Fruit fly (Drosophila melanogaster) whole organism, embryonic: ENCODE data around the gene Usp8.

Experiments used
- Awh ChIP-seq: fragments of 200-800 bp; sonication (Bioruptor generic); IDR thresholded peaks from 2 replicates; pipeline ENCODE4, ENCODE4 v1.3.6; 2022; ENCODE audit warnings: missing biosample characterization, missing genetic modification characterization
- CG10431 ChIP-seq: fragments of 200-800 bp; sonication (Bioruptor generic); optimal IDR thresholded peaks from 3 replicates; lab custom pipeline; 2018; ENCODE audit warnings: missing biosample characterization, mild to moderate bottlenecking, missing genetic modification characterization
- CG11398 ChIP-seq: fragments of 200-800 bp; sonication (Bioruptor generic); optimal IDR thresholded peaks from 2 replicates; lab custom pipeline; 2016; ENCODE audit warnings: missing biosample characterization, missing genetic modification characterization
- CG12391 ChIP-seq: fragments of 200-800 bp; sonication (Bioruptor generic); optimal IDR thresholded peaks from 3 replicates; lab custom pipeline; 2018; ENCODE audit warnings: missing biosample characterization, mild to moderate bottlenecking, missing genetic modification characterization, moderate library complexity
- CG14710 ChIP-seq: fragments of 200-800 bp; sonication (Bioruptor generic); optimal IDR thresholded peaks from 3 replicates; lab custom pipeline; 2019; ENCODE audit warnings: missing biosample characterization, mild to moderate bottlenecking, missing genetic modification characterization, moderate library complexity
- CG15011 ChIP-seq: fragments of 200-800 bp; sonication (Bioruptor generic); optimal IDR thresholded peaks from 3 replicates; lab custom pipeline; 2018; ENCODE audit warnings: missing biosample characterization, mild to moderate bottlenecking, missing genetic modification characterization
- CG16813 ChIP-seq: fragments of 200-800 bp; sonication (Bioruptor generic); IDR thresholded peaks from 3 replicates; pipeline ENCODE4 v1.3.6; 2022; ENCODE audit warnings: missing biosample characterization, missing genetic modification characterization; ENCODE audit not compliant: partially characterized antibody
- CG30431 ChIP-seq: fragments of 200-800 bp; sonication (Bioruptor generic); optimal IDR thresholded peaks from 2 replicates; lab custom pipeline; 2017; ENCODE audit warnings: missing biosample characterization, missing genetic modification characterization
- CG3065 ChIP-seq: fragments of 200-800 bp; sonication (Bioruptor generic); optimal IDR thresholded peaks from 2 replicates; lab custom pipeline; 2016; ENCODE audit warnings: missing biosample characterization, missing genetic modification characterization
- CG3163 ChIP-seq: fragments of 200-800 bp; sonication (Bioruptor generic); optimal IDR thresholded peaks from 3 replicates; lab custom pipeline; 2016; ENCODE audit warnings: missing biosample characterization, missing genetic modification characterization
- CG33213 ChIP-seq: fragments of 200-800 bp; sonication (Bioruptor generic); optimal IDR thresholded peaks from 3 replicates; lab custom pipeline; 2016; ENCODE audit warnings: missing biosample characterization, missing genetic modification characterization
- CG4820 ChIP-seq: fragments of 200-800 bp; sonication (Bioruptor generic); optimal IDR thresholded peaks from 3 replicates; lab custom pipeline; 2016; ENCODE audit warnings: missing biosample characterization, missing genetic modification characterization
- CG6765 ChIP-seq: fragments of 200-800 bp; sonication (Bioruptor generic); optimal IDR thresholded peaks from 3 replicates; lab custom pipeline; 2017; ENCODE audit warnings: missing biosample characterization, mild to moderate bottlenecking, missing genetic modification characterization
- CG8478 ChIP-seq: fragments of >200 bp; optimal IDR thresholded peaks from 2 replicates; lab custom pipeline; 2018
- CG9437 ChIP-seq: fragments of 200-800 bp; sonication (Bioruptor generic); optimal IDR thresholded peaks from 2 replicates; lab custom pipeline; 2018; ENCODE audit warnings: missing biosample characterization, mild to moderate bottlenecking, missing genetic modification characterization
- CG9876 ChIP-seq: fragments of 200-800 bp; sonication (Bioruptor generic); optimal IDR thresholded peaks from 2 replicates; lab custom pipeline; 2016; ENCODE audit warnings: missing biosample characterization, missing genetic modification characterization
- Camta ChIP-seq: fragments of 200-800 bp; sonication (Bioruptor generic); optimal IDR thresholded peaks from 2 replicates; lab custom pipeline; 2016; ENCODE audit warnings: missing biosample characterization, missing genetic modification characterization
- Chrac-16 ChIP-seq: fragments of 200-800 bp; sonication (Bioruptor generic); optimal IDR thresholded peaks from 3 replicates; lab custom pipeline; 2016; ENCODE audit warnings: missing biosample characterization, missing genetic modification characterization
- Dad ChIP-seq: fragments of 200-800 bp; sonication (Bioruptor generic); optimal IDR thresholded peaks from 3 replicates; lab custom pipeline; 2016; ENCODE audit warnings: missing biosample characterization, missing genetic modification characterization
- Dp ChIP-seq: fragments of 200-800 bp; sonication (Bioruptor generic); optimal IDR thresholded peaks from 2 replicates; lab custom pipeline; 2018; ENCODE audit warnings: missing biosample characterization, mild to moderate bottlenecking, missing genetic modification characterization, moderate library complexity
- E2f1 ChIP-seq: fragments of 200-800 bp; sonication (Bioruptor generic); IDR thresholded peaks from 2 replicates; pipeline ENCODE4 v1.3.6; 2022; ENCODE audit warnings: missing biosample characterization, missing genetic modification characterization
- Fer3 ChIP-seq: fragments of 200-800 bp; sonication (Bioruptor generic); optimal IDR thresholded peaks from 2 replicates; lab custom pipeline; 2018; ENCODE audit warnings: missing biosample characterization, mild to moderate bottlenecking, missing genetic modification characterization, moderate library complexity
- GATAe ChIP-seq: fragments of 200-800 bp; sonication (Bioruptor generic); conservative IDR thresholded peaks from 2 replicates; pipeline ENCODE4 v1.3.6; 2022; ENCODE audit warnings: missing biosample characterization, missing genetic modification characterization
- H15 ChIP-seq: fragments of 200-800 bp; sonication (Bioruptor generic); IDR thresholded peaks from 3 replicates; pipeline ENCODE4 v1.3.6; 2022; ENCODE audit warnings: missing biosample characterization, missing genetic modification characterization
- Hmr ChIP-seq: fragments of 200-800 bp; sonication (Bioruptor generic); optimal IDR thresholded peaks from 3 replicates; lab custom pipeline; 2017; ENCODE audit warnings: mild to moderate bottlenecking, missing biosample characterization, missing genetic modification reagents, missing genetic modification characterization
- MBD-R2 ChIP-seq: fragments of 200-800 bp; sonication (Bioruptor generic); IDR thresholded peaks from 2 replicates; pipeline ENCODE4 v1.3.6; 2022; ENCODE audit warnings: missing biosample characterization, missing genetic modification characterization
- Scr ChIP-seq: fragments of 200-800 bp; sonication (Bioruptor generic); IDR thresholded peaks from 2 replicates; pipeline ENCODE4 v1.3.6; 2022; ENCODE audit warnings: missing biosample characterization, missing genetic modification characterization; ENCODE audit not compliant: partially characterized antibody
- Sry-δ ChIP-seq: fragments of 200-800 bp; sonication (Bioruptor generic); optimal IDR thresholded peaks from 2 replicates; lab custom pipeline; 2016; ENCODE audit warnings: missing biosample characterization, missing genetic modification characterization
- Taf1 ChIP-seq: fragments of 200-800 bp; sonication (Bioruptor generic); IDR thresholded peaks from 2 replicates; pipeline ENCODE4 v1.3.6; 2022; ENCODE audit warnings: missing biosample characterization, missing genetic modification characterization
- aop ChIP-seq: fragments of 200-800 bp; sonication (Bioruptor generic); IDR thresholded peaks from 2 replicates; pipeline ENCODE4 v1.3.6; 2022; ENCODE audit warnings: missing biosample characterization, missing genetic modification characterization
- ato ChIP-seq: fragments of 200-800 bp; sonication (Bioruptor generic); IDR thresholded peaks from 2 replicates; pipeline ENCODE4 v1.3.6; 2022; ENCODE audit warnings: missing biosample characterization, missing genetic modification characterization; ENCODE audit not compliant: partially characterized antibody
- bab2 ChIP-seq: fragments of 200-800 bp; sonication (Bioruptor generic); optimal IDR thresholded peaks from 2 replicates; lab custom pipeline; 2016; ENCODE audit warnings: missing biosample characterization, missing genetic modification characterization
- bbx ChIP-seq: fragments of 200-800 bp; sonication (Bioruptor generic); IDR thresholded peaks from 2 replicates; pipeline ENCODE4 v1.3.6; 2022; ENCODE audit warnings: missing biosample characterization, missing genetic modification characterization; ENCODE audit not compliant: partially characterized antibody
- ftz-f1 ChIP-seq: fragments of 200-800 bp; sonication (Bioruptor generic); optimal IDR thresholded peaks from 2 replicates; lab custom pipeline; 2016; ENCODE audit warnings: missing biosample characterization, missing genetic modification characterization
- gcm2 ChIP-seq: fragments of 200-800 bp; sonication (Bioruptor generic); optimal IDR thresholded peaks from 2 replicates; lab custom pipeline; 2016; ENCODE audit warnings: missing biosample characterization, missing genetic modification characterization
- hkb ChIP-seq, 2 experiments: fragments of 200-800 bp in 1 of 2; fragments of >200 bp in 1 of 2; sonication (Bioruptor generic) in 1 of 2; IDR thresholded peaks in 1 of 2; optimal IDR thresholded peaks in 1 of 2; 2 replicates each; pipeline versions ENCODE4 v1.3.6 to Lab custom; 2017 to 2022; ENCODE audit warnings: missing biosample characterization in 1 of 2, missing genetic modification characterization in 1 of 2
- kay ChIP-seq: fragments of 200-800 bp; sonication (Bioruptor generic); optimal IDR thresholded peaks from 2 replicates; lab custom pipeline; 2016; ENCODE audit warnings: missing biosample characterization, missing genetic modification characterization
- lbe ChIP-seq: fragments of 200-800 bp; sonication (Bioruptor generic); optimal IDR thresholded peaks from 2 replicates; lab custom pipeline; 2016; ENCODE audit warnings: missing biosample characterization, mild to moderate bottlenecking, missing genetic modification characterization
- mld ChIP-seq: fragments of 200-800 bp; sonication (Bioruptor generic); IDR thresholded peaks from 3 replicates; pipeline ENCODE4 v1.3.6; 2022; ENCODE audit warnings: missing biosample characterization, missing genetic modification characterization; ENCODE audit not compliant: partially characterized antibody
- pan ChIP-seq, 4 experiments: fragments of >200 bp in 3 of 4; fragments of 200-800 bp in 1 of 4; sonication (Bioruptor generic) in 1 of 4; optimal IDR thresholded peaks in 3 of 4; IDR thresholded peaks in 1 of 4; 2 replicates each; pipeline versions ENCODE4 v1.3.6 to Lab custom; 2017 to 2022; ENCODE audit warnings: missing biosample characterization in 2 of 4, missing genetic modification characterization in 2 of 4, mixed read lengths in 1 of 4
- peb ChIP-seq: fragments of 200-800 bp; sonication (Bioruptor generic); IDR thresholded peaks from 2 replicates; pipeline ENCODE4 v1.3.6; 2022; ENCODE audit warnings: missing biosample characterization, missing genetic modification characterization
- pita ChIP-seq: fragments of 200-800 bp; sonication (Bioruptor generic); optimal IDR thresholded peaks from 2 replicates; lab custom pipeline; 2017; ENCODE audit warnings: missing biosample characterization, mild to moderate bottlenecking, missing genetic modification characterization
- run ChIP-seq: fragments of 200-800 bp; sonication (Bioruptor generic); optimal IDR thresholded peaks from 3 replicates; lab custom pipeline; 2018; ENCODE audit warnings: missing biosample characterization, mild to moderate bottlenecking, missing genetic modification characterization
- seq ChIP-seq: fragments of 200-800 bp; sonication (Bioruptor generic); IDR thresholded peaks from 2 replicates; pipeline ENCODE4 v1.3.6; 2022; ENCODE audit warnings: missing biosample characterization, missing genetic modification characterization
- sr ChIP-seq: fragments of 200-800 bp; sonication (Bioruptor generic); IDR thresholded peaks from 3 replicates; pipeline ENCODE4 v1.3.6; 2022; ENCODE audit warnings: missing biosample characterization, missing genetic modification characterization
- sug ChIP-seq: fragments of 200-800 bp; optimal IDR thresholded peaks from 2 replicates; lab custom pipeline; 2019; ENCODE audit warnings: missing biosample characterization, mild to moderate bottlenecking, missing genetic modification characterization, moderate library complexity
- z ChIP-seq: fragments of 200-800 bp; sonication (Bioruptor generic); IDR thresholded peaks from 3 replicates; pipeline ENCODE4 v1.3.6; 2022; ENCODE audit warnings: missing biosample characterization, missing genetic modification characterization
- zf30C ChIP-seq: fragments of 200-800 bp; sonication (Bioruptor generic); optimal IDR thresholded peaks from 3 replicates; lab custom pipeline; 2018; ENCODE audit warnings: missing biosample characterization, mild to moderate bottlenecking, missing genetic modification characterization

Gene Usp8

DNA sequence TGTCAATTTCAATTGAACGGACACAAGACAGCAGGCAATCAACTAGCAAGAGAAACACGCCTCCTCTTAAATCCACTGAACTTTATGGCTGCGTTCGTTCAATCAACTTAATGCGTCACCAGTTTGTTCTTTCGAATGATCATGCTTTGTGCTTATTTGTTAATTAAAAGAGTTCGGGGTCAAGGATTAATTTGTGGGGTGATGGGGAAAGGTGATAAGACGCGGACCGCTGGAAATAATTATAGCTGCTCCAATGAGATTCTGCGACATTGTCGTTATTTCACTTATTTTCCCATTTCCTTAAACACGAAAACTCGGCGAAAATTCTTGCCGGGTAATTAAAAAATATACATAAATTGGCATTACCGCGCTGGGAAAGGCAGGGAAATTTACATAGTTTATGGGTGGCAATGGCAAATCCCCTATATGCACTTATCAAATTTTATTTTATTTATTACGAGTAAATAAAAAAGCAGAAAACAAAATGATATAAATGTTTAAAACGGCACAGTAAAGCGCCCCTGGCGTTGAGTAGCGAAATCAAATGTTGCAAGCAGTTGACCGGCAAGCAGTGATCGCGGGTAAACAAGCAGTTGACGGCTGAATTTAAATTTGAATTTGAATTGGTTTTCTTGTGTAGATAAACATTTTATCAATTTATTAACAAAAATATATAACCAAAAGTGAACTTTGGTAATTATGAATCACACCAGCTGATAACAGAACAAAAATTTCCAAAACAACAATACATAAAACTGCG is 50.5 kb downstream of the Usp8 start (continued):
- TF ChIP-seq mld (GFP tag; lab: Robert Waterston, UW), result no peak
- 0 out of 3 replicates have a peak, but pooled peaks have one; percentile 17 for TF ChIP-seq CG16813 (GFP tag; lab: Robert Waterston, UW)
- peak; percentile 74 for TF ChIP-seq CG6765
- TF ChIP-seq seq (GFP tag; lab: Robert Waterston, UW), result peak; percentile 50; the same call in 1 of the 2 replicates
- no peak for TF ChIP-seq aop (GFP tag; lab: Robert Waterston, UW)
- no peak for TF ChIP-seq CG8478 (lab: Kevin White, UChicago)
- 0 out of 2 replicates have a peak, but pooled peaks have one; percentile 34 for TF ChIP-seq ato
- TF ChIP-seq GATAe (GFP tag; lab: Robert Waterston, UW), result 0 out of 2 replicates have a peak, but pooled peaks have one; percentile 11
- TF ChIP-seq Sry-δ (GFP tag; lab: Kevin White, UChicago), result peak; percentile 27
- TF ChIP-seq pan (optimal IDR thresholded peaks at IDR 0.05; lab: Kevin White, UChicago), result no peak
- peak in 1 of 2 experiments; percentile 81 for TF ChIP-seq pan (GFP tag; optimal IDR thresholded peaks at IDR 0.05 in 1 of 2, IDR thresholded peaks at IDR 0.05 in 1 of 2)
- TF ChIP-seq hkb (optimal IDR thresholded peaks at IDR 0.05; lab: Kevin White, UChicago), result no peak
- TF ChIP-seq hkb (GFP tag; IDR thresholded peaks at IDR 0.05; lab: Robert Waterston, UW), result peak; percentile 31; the same call in 1 of the 2 replicates
- TF ChIP-seq H15 (GFP tag; lab: Robert Waterston, UW), result peak; percentile 73
- TF ChIP-seq Dp (GFP tag; lab: Kevin White, UChicago), result peak; percentile 96
- TF ChIP-seq zf30C (GFP tag; lab: Kevin White, UChicago), result peak; percentile 30
- TF ChIP-seq Camta (GFP tag; lab: Kevin White, UChicago), result peak; percentile 74
- TF ChIP-seq CG9876 (GFP tag; lab: Kevin White, UChicago), result peak; percentile 64
- TF ChIP-seq z (GFP tag; lab: Robert Waterston, UW), result no peak
- TF ChIP-seq Dad, result peak; percentile 78
- TF ChIP-seq CG4820 (GFP tag; lab: Kevin White, UChicago), result peak; percentile 71
- TF ChIP-seq ftz-f1 (GFP tag; lab: Kevin White, UChicago), result peak; percentile 33
- peak; percentile 36; the same call in 1 of the 2 replicates for TF ChIP-seq Scr
- peak; percentile 69 for TF ChIP-seq bab2 (GFP tag; lab: Kevin White, UChicago)
- TF ChIP-seq CG9437 (GFP tag; lab: Kevin White, UChicago), result peak; percentile 64
- peak; percentile 65 for TF ChIP-seq Chrac-16 (GFP tag; lab: Kevin White, UChicago)
- TF ChIP-seq lbe, result no peak
- peak; percentile 4 for TF ChIP-seq pita (GFP tag; lab: Kevin White, UChicago)
- peak; percentile 86 for TF ChIP-seq CG33213 (GFP tag; lab: Kevin White, UChicago)
- peak; percentile 80 for TF ChIP-seq CG3065 (GFP tag; lab: Kevin White, UChicago)
- peak; percentile 64 for TF ChIP-seq CG3163 (GFP tag; lab: Kevin White, UChicago)
- TF ChIP-seq sug (tag; lab: Kevin White, UChicago), result peak; percentile 68
- peak; percentile 55 for TF ChIP-seq Fer3 (tag; lab: Kevin White, UChicago)
- peak; percentile 68 for TF ChIP-seq CG12391 (tag; lab: Kevin White, UChicago)
- peak; percentile 61 for TF ChIP-seq gcm2 (GFP tag; lab: Kevin White, UChicago)
- TF ChIP-seq Awh (GFP tag; lab: Robert Waterston, UW), result 0 out of 2 replicates have a peak, but pooled peaks have one; percentile 39
- TF ChIP-seq CG11398 (GFP tag; lab: Kevin White, UChicago), result peak; percentile 65
- TF ChIP-seq CG14710 (tag; lab: Kevin White, UChicago), result peak; percentile 55
- TF ChIP-seq bbx (GFP tag; lab: Robert Waterston, UW), result peak; percentile 50; the same call in 1 of the 2 replicates
- TF ChIP-seq CG15011 (GFP tag; lab: Kevin White, UChicago), result peak; percentile 44
- TF ChIP-seq peb (GFP tag; lab: Robert Waterston, UW), result no peak
- peak; percentile 79 for TF ChIP-seq CG10431 (GFP tag; lab: Kevin White, UChicago)
- TF ChIP-seq CG30431, result peak; percentile 70
- TF ChIP-seq Hmr, result peak; percentile 84
- TF ChIP-seq E2f1 (GFP tag; lab: Robert Waterston, UW), result peak; percentile 72
- TF ChIP-seq sr, result 0 out of 3 replicates have a peak, but pooled peaks have one; percentile 43
- no peak for TF ChIP-seq run (tag; lab: Kevin White, UChicago)
- TF ChIP-seq Taf1 (GFP tag; lab: Robert Waterston, UW), result no peak
- TF ChIP-seq kay (GFP tag; lab: Kevin White, UChicago), result no peak
- TF ChIP-seq MBD-R2 (GFP tag; lab: Robert Waterston, UW), result 0 out of 2 replicates have a peak, but pooled peaks have one; percentile 20
